Fruit fly (Drosophila melanogaster): ENCODE measurements around the gene CG33290.
A peak's percentile ranks its signal among the peaks of the same experiment; 100 is the strongest.

CG33290 gene

dm6 chr3L:21516716-21517266 lies 25.4 kb upstream of the CG33290 start (continued):
- TF ChIP-seq Nf-YC (tag; optimal IDR thresholded peaks at IDR 0.05) (no peak), grau (tag; optimal IDR thresholded peaks at IDR 0.05) (peak; percentile 3), CG10565 (GFP tag; optimal IDR thresholded peaks at IDR 0.05) (no peak), knrl (GFP tag; IDR thresholded peaks at IDR 0.05; ENCODE audit: partially characterized antibody) (no peak), CG14965 (GFP tag; optimal IDR thresholded peaks at IDR 0.05; ENCODE audit: borderline replicate concordance) (no peak), CG1792 (GFP tag; optimal IDR thresholded peaks at IDR 0.05) (no peak)

- TF ChIP-seq Ets65A (GFP tag) (peak; percentile 91), CG6791 (GFP tag; IDR thresholded peaks at IDR 0.05; ENCODE audit: partially characterized antibody) (0 out of 3 replicates have a peak, but pooled peaks have one; percentile 15), Med (GFP tag) (peak; percentile 30), CG10267 (tag; optimal IDR thresholded peaks at IDR 0.05) (no peak), CG9215 (GFP tag; IDR thresholded peaks at IDR 0.05) (no peak)
Observed at dm6 chr3L:21518345-21518744, 23.8 kb upstream of the CG33290 start.

dm6 chr3L:21523059-21523836 lies 18.9 kb upstream of the CG33290 start, which contains the start of gene CG7611:
Gene CG7611 (plus strand): TSS chr3L:21523186.
- TF ChIP-seq HHEX (GFP tag; optimal IDR thresholded peaks at IDR 0.05) (no peak), CG1603 (tag; optimal IDR thresholded peaks at IDR 0.05) (peak; percentile 29), disco-r (GFP tag; optimal IDR thresholded peaks at IDR 0.05) (no peak), D19B (GFP tag; optimal IDR thresholded peaks at IDR 0.05) (no peak), CG6175 (GFP tag; IDR thresholded peaks at IDR 0.05) (no peak), tll (GFP tag; optimal IDR thresholded peaks at IDR 0.05) (no peak), corto (GFP tag; optimal IDR thresholded peaks at IDR 0.05) (no peak), CG8089 (GFP tag; optimal IDR thresholded peaks at IDR 0.05) (no peak), Chrac-16 (GFP tag; optimal IDR thresholded peaks at IDR 0.05) (no peak), CG14667 (GFP tag; IDR thresholded peaks at IDR 0.05) (no peak), CG12104 (GFP tag; optimal IDR thresholded peaks at IDR 0.05) (no peak), pb (GFP tag; optimal IDR thresholded peaks at IDR 0.05) (no peak), Hey (tag; optimal IDR thresholded peaks at IDR 0.05) (no peak), lov (optimal IDR thresholded peaks at IDR 0.05) (no peak), lov (GFP tag; IDR thresholded peaks at IDR 0.05) (no peak), vfl (GFP tag; optimal IDR thresholded peaks at IDR 0.05) (no peak), Sry-β (GFP tag; optimal IDR thresholded peaks at IDR 0.05) (no peak), Drgx (GFP tag; IDR thresholded peaks at IDR 0.05) (no peak), trem (tag; optimal IDR thresholded peaks at IDR 0.05) (peak; percentile 52), CG43689 (GFP tag; IDR thresholded peaks at IDR 0.05) (no peak), toy (GFP tag; IDR thresholded peaks at IDR 0.05) (no peak), Mrtf (GFP tag; IDR thresholded peaks at IDR 0.05) (no peak), CG15696 (tag; optimal IDR thresholded peaks at IDR 0.05) (no peak), slou (GFP tag; optimal IDR thresholded peaks at IDR 0.05) (no peak), CG2678 (tag; optimal IDR thresholded peaks at IDR 0.05) (no peak), danr (GFP tag; IDR thresholded peaks at IDR 0.05) (no peak), z (GFP tag; IDR thresholded peaks at IDR 0.05) (no peak), tap (tag; optimal IDR thresholded peaks at IDR 0.05) (no peak), jigr1 (GFP tag; IDR thresholded peaks at IDR 0.05) (no peak), jumu (GFP tag; optimal IDR thresholded peaks at IDR 0.05) (no peak), CG12219 (GFP tag; optimal IDR thresholded peaks at IDR 0.05) (no peak), D (optimal IDR thresholded peaks at IDR 0.05) (peak; percentile 68), D (GFP tag; optimal IDR thresholded peaks at IDR 0.05) (peak; percentile 8), CG15073 (GFP tag; optimal IDR thresholded peaks at IDR 0.05) (peak; percentile 61), tup (GFP tag; optimal IDR thresholded peaks at IDR 0.05) (no peak), NFAT (GFP tag; IDR thresholded peaks at IDR 0.05) (no peak)

Data from whole organism, embryonic.